Fruit fly (Drosophila melanogaster) whole organism, embryonic: ENCODE measurements around the gene CG10431.

Source experiments
- Aef1 ChIP-seq: fragments of 200-800 bp; sonication (Bioruptor generic); IDR thresholded peaks from 3 replicates; pipeline ENCODE4 v1.3.6; 2022; ENCODE audit warnings: missing biosample characterization, missing genetic modification characterization
- BEAF-32 ChIP-seq: fragments of 200-800 bp; sonication (Bioruptor generic); optimal IDR thresholded peaks from 3 replicates; lab custom pipeline; 2017; ENCODE audit warnings: missing biosample characterization, missing genetic modification characterization, mild to moderate bottlenecking, moderate library complexity, missing genetic modification reagents
- CG10654 ChIP-seq: fragments of 200-800 bp; sonication (Bioruptor generic); optimal IDR thresholded peaks from 2 replicates; lab custom pipeline; 2016; ENCODE audit warnings: missing biosample characterization, missing genetic modification characterization
- CG11456 ChIP-seq: fragments of 200-800 bp; sonication (Bioruptor generic); IDR thresholded peaks from 3 replicates; pipeline ENCODE4 v1.3.6; 2022; ENCODE audit warnings: missing biosample characterization, missing genetic modification characterization
- CG1233 ChIP-seq: fragments of 200-800 bp; sonication (Bioruptor generic); optimal IDR thresholded peaks from 4 replicates; lab custom pipeline; 2018; ENCODE audit warnings: missing biosample characterization, mild to moderate bottlenecking, missing genetic modification characterization
- CG15011 ChIP-seq: fragments of 200-800 bp; sonication (Bioruptor generic); optimal IDR thresholded peaks from 3 replicates; lab custom pipeline; 2018; ENCODE audit warnings: missing biosample characterization, mild to moderate bottlenecking, missing genetic modification characterization
- CG1647 ChIP-seq: fragments of 200-800 bp; sonication (Bioruptor generic); optimal IDR thresholded peaks from 3 replicates; lab custom pipeline; 2016; ENCODE audit warnings: missing biosample characterization, missing genetic modification characterization
- CG17186 ChIP-seq: fragments of 200-800 bp; sonication (Bioruptor generic); optimal IDR thresholded peaks from 3 replicates; lab custom pipeline; 2017; ENCODE audit warnings: missing biosample characterization, missing genetic modification reagents, missing genetic modification characterization
- CG31365 ChIP-seq: fragments of 200-800 bp; sonication (Bioruptor generic); optimal IDR thresholded peaks from 2 replicates; lab custom pipeline; 2018; ENCODE audit warnings: missing biosample characterization, mild to moderate bottlenecking, missing genetic modification characterization
- CG4360 ChIP-seq: fragments of 200-800 bp; sonication (Bioruptor generic); IDR thresholded peaks from 2 replicates; pipeline ENCODE4 v1.3.6; 2022; ENCODE audit warnings: missing biosample characterization, missing genetic modification characterization
- CG7271 ChIP-seq: fragments of 200-800 bp; sonication (Bioruptor generic); optimal IDR thresholded peaks from 2 replicates; lab custom pipeline; 2018; ENCODE audit warnings: missing biosample characterization, mild to moderate bottlenecking, missing genetic modification characterization, moderate library complexity
- CG8089 ChIP-seq: fragments of 200-800 bp; sonication (Bioruptor generic); optimal IDR thresholded peaks from 3 replicates; lab custom pipeline; 2016; ENCODE audit warnings: missing biosample characterization, missing genetic modification characterization
- CG9876 ChIP-seq: fragments of 200-800 bp; sonication (Bioruptor generic); optimal IDR thresholded peaks from 2 replicates; lab custom pipeline; 2016; ENCODE audit warnings: missing biosample characterization, missing genetic modification characterization
- Dip3 ChIP-seq: fragments of 200-800 bp; sonication (Bioruptor generic); optimal IDR thresholded peaks from 3 replicates; lab custom pipeline; 2016; ENCODE audit warnings: missing biosample characterization, missing genetic modification characterization
- Elba2 ChIP-seq: fragments of 200-800 bp; sonication (Bioruptor generic); optimal IDR thresholded peaks from 3 replicates; lab custom pipeline; 2016; ENCODE audit warnings: missing biosample characterization, missing genetic modification characterization
- Ets97D ChIP-seq: fragments of 200-800 bp; sonication (Bioruptor generic); optimal IDR thresholded peaks from 3 replicates; lab custom pipeline; 2016; ENCODE audit warnings: missing biosample characterization, missing genetic modification characterization
- Hmx ChIP-seq: fragments of 200-800 bp; sonication (Bioruptor generic); optimal IDR thresholded peaks from 2 replicates; lab custom pipeline; 2016; ENCODE audit warnings: missing biosample characterization, missing genetic modification characterization
- Hr39 ChIP-seq: fragments of >200 bp; optimal IDR thresholded peaks from 2 replicates; lab custom pipeline; 2017
- Lpt ChIP-seq: fragments of >200 bp; optimal IDR thresholded peaks from 2 replicates; lab custom pipeline; 2018; ENCODE audit warnings: missing biosample characterization, missing genetic modification characterization
- Med ChIP-seq: fragments of 200-800 bp; sonication (Bioruptor generic); peaks from one replicate; lab custom pipeline; 2016; ENCODE audit warnings: missing biosample characterization, missing genetic modification characterization, mild to moderate bottlenecking, inconsistent platforms, moderate library complexity
- Sry-δ ChIP-seq: fragments of 200-800 bp; sonication (Bioruptor generic); optimal IDR thresholded peaks from 2 replicates; lab custom pipeline; 2016; ENCODE audit warnings: missing biosample characterization, missing genetic modification characterization
- ato ChIP-seq: fragments of 200-800 bp; sonication (Bioruptor generic); IDR thresholded peaks from 2 replicates; pipeline ENCODE4 v1.3.6; 2022; ENCODE audit warnings: missing biosample characterization, missing genetic modification characterization; ENCODE audit not compliant: partially characterized antibody
- cas ChIP-seq: fragments of 200-800 bp; sonication (Bioruptor generic); IDR thresholded peaks from 2 replicates; pipeline ENCODE4 v1.3.6; 2022; ENCODE audit warnings: missing biosample characterization, missing genetic modification characterization
- cg ChIP-seq: fragments of 200-800 bp; sonication (Bioruptor generic); optimal IDR thresholded peaks from 3 replicates; lab custom pipeline; 2019; ENCODE audit warnings: missing biosample characterization, mild to moderate bottlenecking, missing genetic modification characterization, moderate library complexity
- disco-r ChIP-seq: fragments of 200-800 bp; sonication (Bioruptor generic); optimal IDR thresholded peaks from 2 replicates; lab custom pipeline; 2016; ENCODE audit warnings: missing biosample characterization, missing genetic modification characterization
- exex ChIP-seq: fragments of 200-800 bp; sonication (Bioruptor generic); optimal IDR thresholded peaks from 4 replicates; lab custom pipeline; 2018; ENCODE audit warnings: missing biosample characterization, mild to moderate bottlenecking, missing genetic modification characterization, moderate library complexity
- fd64A ChIP-seq: fragments of 200-800 bp; sonication (Bioruptor generic); optimal IDR thresholded peaks from 3 replicates; lab custom pipeline; 2018; ENCODE audit warnings: missing biosample characterization, mild to moderate bottlenecking, missing genetic modification characterization
- gfzf ChIP-seq: fragments of 200-800 bp; sonication (Bioruptor generic); optimal IDR thresholded peaks from 2 replicates; lab custom pipeline; 2016; ENCODE audit warnings: missing biosample characterization, mild to moderate bottlenecking, missing genetic modification characterization, moderate library complexity
- gsb ChIP-seq: fragments of 200-800 bp; sonication (Bioruptor generic); IDR thresholded peaks from 2 replicates; pipeline ENCODE4 v1.3.6; 2022; ENCODE audit warnings: missing biosample characterization, missing genetic modification characterization
- pho ChIP-seq: fragments of 200-800 bp; sonication (Bioruptor generic); optimal IDR thresholded peaks from 2 replicates; lab custom pipeline; 2016; ENCODE audit warnings: missing biosample characterization, missing genetic modification characterization
- sd ChIP-seq: fragments of 200-800 bp; sonication (Bioruptor generic); optimal IDR thresholded peaks from 3 replicates; lab custom pipeline; 2018; ENCODE audit warnings: missing biosample characterization, mild to moderate bottlenecking, missing genetic modification characterization, moderate library complexity
- sens ChIP-seq: fragments of 200-800 bp; sonication (Bioruptor generic); peaks from one replicate; lab custom pipeline; 2016; ENCODE audit warnings: missing biosample characterization, missing genetic modification characterization
- ssp ChIP-seq: fragments of 200-800 bp; sonication (Bioruptor generic); IDR thresholded peaks from 2 replicates; pipeline ENCODE4 v1.3.6; 2022; ENCODE audit warnings: missing biosample characterization, missing genetic modification characterization

CG10431 gene

DNA sequence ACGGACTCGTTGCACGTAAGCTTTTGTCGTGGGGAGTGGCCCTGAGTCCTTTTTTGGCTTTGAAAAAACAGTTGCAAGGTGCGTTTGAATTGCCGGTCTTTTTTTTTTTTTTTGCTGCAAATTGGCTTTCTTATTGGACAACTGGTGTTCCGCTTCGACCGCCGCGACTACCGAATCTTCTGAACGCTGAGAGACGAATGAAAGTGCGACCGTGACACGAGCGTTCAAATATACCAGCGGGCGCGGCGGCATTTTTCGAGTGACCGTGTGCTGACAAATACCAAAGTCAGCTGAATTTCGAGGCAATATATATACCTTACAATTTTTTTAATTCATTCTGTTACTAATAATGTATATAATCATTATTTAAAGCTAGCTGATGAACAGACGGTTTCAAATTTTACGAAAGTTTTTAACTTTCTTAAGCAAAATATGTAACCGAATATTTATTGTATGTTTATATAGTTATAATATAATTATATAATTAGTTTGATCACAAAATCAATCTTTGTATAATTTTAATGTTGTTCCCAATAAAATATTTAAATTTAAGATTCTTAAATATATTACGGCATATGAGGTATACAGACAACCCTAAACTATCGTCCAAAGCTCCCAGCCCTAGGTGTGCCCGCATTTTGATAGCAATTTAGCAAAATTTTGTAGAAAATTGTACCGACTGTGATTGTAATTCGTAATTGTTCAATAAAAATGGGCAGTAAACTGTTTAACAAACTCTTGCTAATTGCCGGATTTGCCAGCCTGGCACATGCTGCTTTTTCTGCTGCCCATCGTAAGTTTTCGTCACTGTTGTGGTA, 12.8 kb downstream of the CG10431 start, which contains the start of the genes Swip-1 and EMC5 (continued):
- peak; percentile 24 for TF ChIP-seq Ets97D
- TF ChIP-seq Lpt, result no peak
- peak; percentile 58 for TF ChIP-seq CG1233 (GFP tag; lab: Kevin White, UChicago)
- TF ChIP-seq ssp, result peak; percentile 61
- TF ChIP-seq Dip3, result no peak
- no peak for TF ChIP-seq CG31365 (tag; lab: Kevin White, UChicago)
- TF ChIP-seq pho, result no peak
- TF ChIP-seq gsb (GFP tag; lab: Robert Waterston, UW), result no peak
- peak; percentile 74 for TF ChIP-seq BEAF-32 (GFP tag; lab: Kevin White, UChicago)
- no peak for TF ChIP-seq fd64A (GFP tag; lab: Kevin White, UChicago)
- no peak for TF ChIP-seq CG8089 (GFP tag; lab: Kevin White, UChicago)
- TF ChIP-seq CG10654 (GFP tag; lab: Kevin White, UChicago), result peak; percentile 54
- peak; percentile 88 for TF ChIP-seq Elba2 (GFP tag; lab: Kevin White, UChicago)
- peak; percentile 68 for TF ChIP-seq Sry-δ (GFP tag; lab: Kevin White, UChicago)
- TF ChIP-seq Hr39, result no peak
- TF ChIP-seq CG17186, result peak; percentile 28
- no peak for TF ChIP-seq cg (GFP tag; lab: Kevin White, UChicago)
- TF ChIP-seq CG1647 (GFP tag; lab: Kevin White, UChicago), result no peak
- TF ChIP-seq cas (GFP tag; lab: Robert Waterston, UW), result 0 out of 2 replicates have a peak, but pooled peaks have one; percentile 5
- TF ChIP-seq CG4360 (GFP tag; lab: Robert Waterston, UW), result 0 out of 2 replicates have a peak, but pooled peaks have one; percentile 17
- no peak for TF ChIP-seq CG9876
- peak; percentile 76 for TF ChIP-seq gfzf
- TF ChIP-seq disco-r, result no peak

DNA sequence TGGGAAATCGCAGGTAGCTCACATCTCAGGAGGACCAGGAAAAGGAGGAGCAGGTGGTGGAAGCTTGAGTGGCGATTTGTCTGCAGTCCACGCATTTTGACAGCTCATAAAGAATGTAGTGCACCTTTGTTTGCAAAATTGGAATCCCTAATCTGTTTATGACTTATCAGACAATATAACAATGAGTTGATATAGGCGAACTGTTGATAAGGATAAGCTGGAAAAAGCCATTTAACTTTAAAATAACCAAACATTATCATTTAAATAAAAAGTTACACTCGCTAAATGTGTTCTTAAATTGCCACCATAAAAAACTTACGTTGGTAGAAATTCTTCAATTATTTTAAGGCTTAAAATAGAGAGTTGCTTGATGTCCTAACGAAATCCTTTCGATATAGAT, 15.6 kb downstream of the CG10431 start, which contains the start of gene CG15170:
Gene CG15170 (minus strand): TSS at position 101 of the 400 bp plus-strand sequence.
- TF ChIP-seq exex (tag; lab: Kevin White, UChicago), result peak; percentile 41
- no peak for TF ChIP-seq CG15011 (GFP tag; lab: Kevin White, UChicago)

DNA sequence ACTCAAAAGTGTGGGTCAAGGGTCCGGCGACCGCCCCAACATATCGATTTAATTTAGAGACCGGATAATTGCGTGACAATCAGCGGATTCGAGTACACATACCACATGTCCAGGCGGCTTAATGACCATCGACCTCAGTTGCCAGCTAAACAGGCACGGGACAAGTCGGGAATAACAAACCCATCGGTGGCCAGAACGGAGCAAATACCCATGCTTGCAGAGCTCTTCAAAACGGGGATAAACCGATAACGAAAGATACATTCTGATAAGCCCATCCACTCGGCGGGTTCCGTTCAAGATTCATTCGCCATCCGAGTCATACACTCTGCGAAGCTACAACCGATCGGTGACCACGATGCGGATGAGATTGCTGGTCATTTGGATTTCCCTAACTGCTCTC, 16.2 kb downstream of the CG10431 start, which contains the start of gene CG15169:
Gene CG15169 (plus strand): TSS at position 301 of the 400 bp plus-strand sequence.
- TF ChIP-seq ato (no peak), CG11456 (GFP tag; lab: Robert Waterston, UW) (peak; percentile 14; the same call in 1 of the 3 replicates), Med (GFP tag; lab: Kevin White, UChicago) (peak; percentile 26), sens (GFP tag; lab: Kevin White, UChicago) (no peak)

DNA sequence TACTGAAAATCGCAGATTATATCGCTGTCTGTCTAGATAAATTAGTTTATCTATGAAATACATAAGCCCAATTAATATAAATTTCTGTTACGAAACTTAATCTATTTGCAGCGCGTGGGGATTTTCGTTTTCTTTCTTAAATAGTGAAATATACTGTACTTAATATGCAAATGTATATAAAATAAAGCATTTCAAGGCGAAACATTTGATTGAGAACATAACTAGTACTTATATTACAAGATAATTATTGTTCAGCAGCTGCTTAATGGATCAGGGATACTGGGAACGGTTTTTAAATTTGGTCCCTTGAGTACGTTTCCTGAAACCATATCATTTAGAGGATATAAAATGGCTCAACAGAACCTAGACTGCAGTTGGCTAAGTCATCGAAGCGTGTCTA, 17.7 kb downstream of the CG10431 start, which contains the start of gene CG46465:
Gene CG46465 (plus strand): TSS at position 301 of the 400 bp plus-strand sequence.
- no peak for TF ChIP-seq Aef1 (GFP tag; lab: Robert Waterston, UW)
- TF ChIP-seq CG7271 (tag; lab: Kevin White, UChicago), result no peak
- TF ChIP-seq sd (tag; lab: Kevin White, UChicago), result no peak
- TF ChIP-seq Hmx (GFP tag; lab: Kevin White, UChicago), result no peak
- TF ChIP-seq, all 482 proteins: peak for 0
